Worm (Caenorhabditis elegans) whole organism, L1 larva: ENCODE measurements around the gene F54D12.8.

Source experiments
- C04F5.9 ChIP-seq: sonication (generic microtip); optimal IDR thresholded peaks from 2 replicates; lab custom pipeline; 2016; ENCODE audit warnings: missing genetic modification characterization, missing compliant biosample characterization
- C16A3.4 ChIP-seq: fragments of 150-350 bp; optimal IDR thresholded peaks from 2 replicates; lab custom pipeline; 2014; ENCODE audit warnings: missing biosample characterization, missing genetic modification characterization
- C34B4.2 ChIP-seq: sonication (generic microtip); optimal IDR thresholded peaks from 2 replicates; lab custom pipeline; 2017; ENCODE audit warnings: mild to moderate bottlenecking, missing genetic modification characterization, missing compliant biosample characterization
- F16B12.6 ChIP-seq: fragments of 150-350 bp; optimal IDR thresholded peaks from 2 replicates; lab custom pipeline; 2014; ENCODE audit warnings: missing biosample characterization, missing genetic modification characterization
- Y116A8C.19 ChIP-seq: sonication (generic microtip); optimal IDR thresholded peaks from 2 replicates; lab custom pipeline; 2016; ENCODE audit warnings: missing compliant biosample characterization, missing genetic modification characterization, borderline replicate concordance
- aha-1 ChIP-seq: fragments of 150-350 bp; optimal IDR thresholded peaks from 2 replicates; lab custom pipeline; 2014; ENCODE audit warnings: missing biosample characterization, missing genetic modification characterization
- ama-1 ChIP-seq: fragments of 150-350 bp; optimal IDR thresholded peaks from 2 replicates; lab custom pipeline; 2014
- blmp-1 ChIP-seq: fragments of 150-350 bp; optimal IDR thresholded peaks from 2 replicates; lab custom pipeline; 2014; ENCODE audit warnings: missing biosample characterization, missing genetic modification characterization
- ceh-63 ChIP-seq: fragments of 200-800 bp; sonication (Bioruptor generic); optimal IDR thresholded peaks from 2 replicates; lab custom pipeline; 2018; ENCODE audit warnings: mild to moderate bottlenecking, missing genetic modification characterization, missing compliant biosample characterization
- ceh-8 ChIP-seq: fragments of 200-800 bp; sonication (Bioruptor generic); optimal IDR thresholded peaks from 2 replicates; lab custom pipeline; 2018; ENCODE audit warnings: mild to moderate bottlenecking, missing genetic modification characterization, moderate library complexity, missing compliant biosample characterization
- ceh-88 ChIP-seq: fragments of 200-800 bp; sonication (Bioruptor generic); IDR thresholded peaks from 2 replicates; pipeline ENCODE4 v1.3.6; 2022; ENCODE audit warnings: missing genetic modification characterization, missing compliant biosample characterization
- dpl-1 ChIP-seq, 3 experiments: fragments of 150-350 bp in 2 of 3; sonication (generic microtip) in 1 of 3; optimal IDR thresholded peaks; 2 replicates each; lab custom pipeline; 2014 to 2017; ENCODE audit warnings: missing biosample characterization in 3 of 3, missing genetic modification characterization in 3 of 3, missing genetic modification reagents in 3 of 3
- fkh-4 ChIP-seq: sonication (generic microtip); optimal IDR thresholded peaks from 2 replicates; lab custom pipeline; 2016; ENCODE audit warnings: missing compliant biosample characterization, missing genetic modification characterization, borderline replicate concordance
- fkh-8 ChIP-seq: sonication (generic microtip); optimal IDR thresholded peaks from 2 replicates; lab custom pipeline; 2016; ENCODE audit warnings: mild to moderate bottlenecking, missing genetic modification characterization, missing compliant biosample characterization
- hlh-17 ChIP-seq: fragments of 200-800 bp; sonication (Bioruptor generic); optimal IDR thresholded peaks from 2 replicates; lab custom pipeline; 2018; ENCODE audit warnings: missing genetic modification characterization, mild to moderate bottlenecking, missing compliant biosample characterization, moderate library complexity, borderline replicate concordance
- hlh-4 ChIP-seq: sonication (generic microtip); optimal IDR thresholded peaks from 2 replicates; lab custom pipeline; 2016; ENCODE audit warnings: mild to moderate bottlenecking, missing genetic modification characterization, missing compliant biosample characterization
- hpl-2 ChIP-seq: fragments of 150-350 bp; optimal IDR thresholded peaks from 2 replicates; lab custom pipeline; 2014; ENCODE audit warnings: missing biosample characterization, missing genetic modification reagents, missing genetic modification characterization
- isw-1 ChIP-seq: fragments of 200-800 bp; sonication (Bioruptor generic); IDR thresholded peaks from 2 replicates; pipeline ENCODE4 v1.3.6; 2022; ENCODE audit warnings: missing genetic modification characterization, missing compliant biosample characterization
- lin-15B ChIP-seq: fragments of 150-350 bp; sonication (generic microtip); optimal IDR thresholded peaks from 3 replicates; lab custom pipeline; 2014; ENCODE audit warnings: missing biosample characterization, missing genetic modification characterization
- lin-39 ChIP-seq: fragments of 150-350 bp; optimal IDR thresholded peaks from 2 replicates; lab custom pipeline; 2014; ENCODE audit warnings: missing biosample characterization, missing genetic modification reagents, missing genetic modification characterization
- mab-9 ChIP-seq: fragments of 200-800 bp; sonication (Bioruptor generic); IDR thresholded peaks from 2 replicates; pipeline ENCODE4 v1.3.6; 2022; ENCODE audit warnings: missing genetic modification reagents, missing genetic modification characterization, missing compliant biosample characterization
- nhr-11 ChIP-seq: fragments of 150-350 bp; optimal IDR thresholded peaks from 2 replicates; lab custom pipeline; 2014; ENCODE audit warnings: missing biosample characterization, missing genetic modification characterization
- nhr-20 ChIP-seq: sonication (generic microtip); optimal IDR thresholded peaks from 2 replicates; lab custom pipeline; 2016; ENCODE audit warnings: mild to moderate bottlenecking, missing genetic modification characterization, missing compliant biosample characterization
- nhr-237 ChIP-seq: fragments of 150-350 bp; optimal IDR thresholded peaks from 2 replicates; lab custom pipeline; 2014; ENCODE audit warnings: missing biosample characterization, missing genetic modification characterization
- nhr-47 ChIP-seq: sonication (generic microtip); optimal IDR thresholded peaks from 2 replicates; lab custom pipeline; 2016; ENCODE audit warnings: mild to moderate bottlenecking, missing genetic modification characterization, moderate library complexity, missing compliant biosample characterization
- nhr-71 ChIP-seq: sonication (generic microtip); optimal IDR thresholded peaks from 2 replicates; lab custom pipeline; 2016; ENCODE audit warnings: mild to moderate bottlenecking, missing genetic modification characterization, moderate library complexity, missing compliant biosample characterization
- nhr-84 ChIP-seq: sonication (generic microtip); optimal IDR thresholded peaks from 2 replicates; lab custom pipeline; 2017; ENCODE audit warnings: missing biosample characterization, missing genetic modification characterization
- nhr-85 ChIP-seq: sonication (generic microtip); peaks from one replicate; lab custom pipeline; 2016; ENCODE audit warnings: missing genetic modification characterization, inconsistent platforms, missing compliant biosample characterization
- pag-3 ChIP-seq: sonication (generic microtip); optimal IDR thresholded peaks from 2 replicates; lab custom pipeline; 2017; ENCODE audit warnings: missing genetic modification characterization, mild to moderate bottlenecking, missing compliant biosample characterization, antibody characterized with exemption, borderline replicate concordance; ENCODE audit not compliant: insufficient read depth
- pax-3 ChIP-seq: fragments of 200-800 bp; sonication (Bioruptor generic); optimal IDR thresholded peaks from 2 replicates; lab custom pipeline; 2018; ENCODE audit warnings: mild to moderate bottlenecking, missing genetic modification characterization, moderate library complexity, missing compliant biosample characterization
- pqm-1 ChIP-seq: sonication (generic microtip); optimal IDR thresholded peaks from 3 replicates; lab custom pipeline; 2017; ENCODE audit warnings: missing biosample characterization, missing genetic modification characterization
- snu-23 ChIP-seq: sonication (generic microtip); optimal IDR thresholded peaks from 2 replicates; lab custom pipeline; 2016; ENCODE audit warnings: missing genetic modification characterization, missing compliant biosample characterization
- swsn-7 ChIP-seq: sonication (generic microtip); optimal IDR thresholded peaks from 2 replicates; lab custom pipeline; 2016; ENCODE audit warnings: missing genetic modification characterization, missing compliant biosample characterization
- tlp-1 ChIP-seq: fragments of 150-350 bp; optimal IDR thresholded peaks from 2 replicates; lab custom pipeline; 2014; ENCODE audit warnings: missing biosample characterization, missing genetic modification characterization
- unc-30 ChIP-seq: sonication (generic microtip); optimal IDR thresholded peaks from 2 replicates; lab custom pipeline; 2017; ENCODE audit warnings: missing biosample characterization, missing genetic modification characterization
- unc-62 ChIP-seq: fragments of 150-350 bp; optimal IDR thresholded peaks from 2 replicates; lab custom pipeline; 2014; ENCODE audit warnings: missing biosample characterization, missing genetic modification reagents, missing genetic modification characterization
- unc-86 ChIP-seq: sonication (generic microtip); optimal IDR thresholded peaks from 2 replicates; lab custom pipeline; 2016; ENCODE audit warnings: missing genetic modification characterization, missing compliant biosample characterization
- vab-15 ChIP-seq: sonication (generic microtip); optimal IDR thresholded peaks from 2 replicates; lab custom pipeline; 2017; ENCODE audit warnings: missing genotype, mild to moderate bottlenecking, missing genetic modification characterization, missing compliant biosample characterization
- xbp-1 ChIP-seq: sonication (generic microtip); optimal IDR thresholded peaks from 2 replicates; lab custom pipeline; 2016; ENCODE audit warnings: missing genetic modification characterization, missing compliant biosample characterization
- ztf-11 ChIP-seq, 2 experiments: sonication (generic microtip); optimal IDR thresholded peaks; 2 replicates each; lab custom pipeline; 2016 to 2017; ENCODE audit warnings: missing genetic modification characterization in 2 of 2, missing biosample characterization in 1 of 2, missing compliant biosample characterization in 1 of 2
- ztf-4 ChIP-seq: fragments of 150-350 bp; optimal IDR thresholded peaks from 2 replicates; lab custom pipeline; 2014; ENCODE audit warnings: missing biosample characterization, missing genetic modification characterization

The F54D12.8 gene

DNA sequence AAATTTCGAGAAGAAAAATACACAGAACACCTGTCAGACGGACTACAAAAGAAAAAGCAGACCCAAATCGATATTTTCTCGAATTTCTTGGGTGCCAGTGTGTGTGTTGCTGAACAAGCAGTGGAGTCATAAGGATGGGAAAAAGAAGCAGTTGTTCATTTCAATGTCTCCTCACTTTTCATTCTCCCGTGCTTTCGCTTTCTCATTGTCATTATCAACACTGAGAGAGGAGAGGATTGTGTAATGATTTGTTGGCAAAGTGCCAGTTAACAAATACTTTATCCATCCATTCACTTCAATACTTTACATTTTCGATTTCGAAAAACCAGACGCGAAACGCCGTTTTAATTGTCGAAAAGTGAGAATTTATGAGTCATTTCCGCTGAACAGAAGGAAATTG lies 22.2 kb downstream of the F54D12.8 start (continued):
- TF ChIP-seq C34B4.2 (tag; lab: Kevin White, UChicago) (no peak), xbp-1 (tag; lab: Kevin White, UChicago) (no peak), isw-1 (no peak), snu-23 (no peak), tlp-1 (tag; lab: Kevin White, UChicago) (no peak), unc-86 (tag; lab: Kevin White, UChicago) (no peak), nhr-84 (no peak), vab-15 (tag; lab: Kevin White, UChicago) (no peak), unc-30 (tag; lab: Kevin White, UChicago) (no peak), hlh-4 (no peak), hlh-17 (GFP tag; lab: Kevin White, UChicago) (no peak), ceh-88 (no peak), ceh-8 (no peak), C16A3.4 (no peak), dpl-1 (GFP tag; optimal IDR thresholded peaks at IDR 0.05; lab: Kevin White, UChicago) (peak in 1 of 3 experiments; percentile 10), fkh-8 (no peak), nhr-20 (tag; lab: Kevin White, UChicago) (no peak), ztf-4 (tag; lab: Kevin White, UChicago) (no peak), pag-3 (peak; percentile 62), ceh-63 (GFP tag; lab: Kevin White, UChicago) (no peak), pqm-1 (tag; lab: Kevin White, UChicago) (no peak), blmp-1 (tag; lab: Kevin White, UChicago) (peak; percentile 48), aha-1 (no peak), nhr-11 (no peak), mab-9 (no peak), hpl-2 (GFP tag; lab: Kevin White, UChicago) (no peak)

DNA sequence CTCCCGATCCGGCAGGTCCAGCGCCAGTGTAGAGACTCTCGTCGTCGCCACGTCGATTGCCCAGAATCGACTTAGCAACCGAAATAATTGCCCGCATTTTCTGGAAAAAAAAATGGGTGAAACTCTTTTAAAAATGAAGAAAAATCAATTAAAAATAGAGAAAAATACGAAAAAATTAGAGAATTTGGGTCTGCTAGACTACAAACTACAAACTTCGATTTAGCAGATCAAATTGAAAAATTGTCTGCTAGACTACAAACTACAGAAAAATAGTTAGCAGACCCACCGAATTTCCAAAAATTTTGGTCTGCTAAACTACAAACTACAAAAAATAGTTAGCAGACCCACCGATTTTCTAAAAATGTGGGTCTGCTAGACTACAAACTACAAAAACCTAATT lies 22.9 kb downstream of the F54D12.8 start, which contains the start of gene rog-1:
rog-1 (minus strand) TSS at position 101 of the 400 bp plus-strand sequence.
- TF ChIP-seq pqm-1 (tag; lab: Kevin White, UChicago) (no peak), lin-15B (tag; lab: Kevin White, UChicago) (no peak), isw-1 (no peak), pag-3 (no peak), aha-1 (no peak), F16B12.6 (tag; lab: Kevin White, UChicago) (no peak), C04F5.9 (tag; lab: Kevin White, UChicago) (no peak), Y116A8C.19 (tag; lab: Kevin White, UChicago) (no peak), ztf-4 (tag; lab: Kevin White, UChicago) (no peak), fkh-8 (no peak), nhr-237 (no peak), ama-1 (lab: Kevin White, UChicago) (no peak), dpl-1 (GFP tag; optimal IDR thresholded peaks at IDR 0.05; lab: Kevin White, UChicago) (no peak), swsn-7 (tag; lab: Kevin White, UChicago) (no peak), unc-62 (GFP tag; lab: Kevin White, UChicago) (no peak), nhr-71 (tag; lab: Kevin White, UChicago) (no peak), pax-3 (tag; lab: Kevin White, UChicago) (no peak), nhr-47 (no peak)

DNA sequence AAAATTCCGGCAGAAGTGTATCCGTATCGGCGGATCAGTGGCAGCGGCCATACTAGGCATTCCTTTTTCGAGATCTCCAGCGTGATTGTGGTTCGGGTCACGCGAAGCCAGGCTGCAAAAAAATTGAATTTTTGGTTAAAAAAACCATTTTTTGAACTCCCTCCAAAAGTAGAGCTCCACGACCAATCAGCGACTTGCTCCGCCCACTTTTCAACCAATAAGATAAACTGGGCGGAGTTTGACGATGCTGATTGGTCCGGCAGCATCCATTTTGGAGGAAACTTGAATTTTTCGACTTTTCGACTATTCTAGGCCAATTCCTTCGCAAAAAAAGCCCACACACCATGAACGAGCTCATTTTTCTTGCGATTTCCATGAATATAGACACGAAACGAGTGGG lies 23.4 kb downstream of the F54D12.8 start:
- TF ChIP-seq ztf-11 (tag; optimal IDR thresholded peaks at IDR 0.05; lab: Kevin White, UChicago) (no peak), fkh-4 (tag; lab: Kevin White, UChicago) (no peak), lin-39 (tag; lab: Kevin White, UChicago) (no peak), nhr-85 (peak; percentile 14)
